Fruit fly (Drosophila melanogaster) whole organism, prepupa: ENCODE measurements around the gene CG18233.

Experiments used
- CG10631 ChIP-seq: fragments of 200-800 bp; sonication (Bioruptor generic); optimal IDR thresholded peaks from 2 replicates; lab custom pipeline; 2016; ENCODE audit warnings: missing biosample characterization, missing genetic modification characterization
- CG10669 ChIP-seq: fragments of 200-800 bp; sonication (Bioruptor generic); optimal IDR thresholded peaks from 3 replicates; lab custom pipeline; 2018; ENCODE audit warnings: missing biosample characterization, mild to moderate bottlenecking, missing genetic modification characterization, moderate library complexity
- CG1621 ChIP-seq: fragments of 200-800 bp; sonication (Bioruptor generic); optimal IDR thresholded peaks from 3 replicates; lab custom pipeline; 2018; ENCODE audit warnings: missing biosample characterization, mild to moderate bottlenecking, missing genetic modification characterization
- CG16779 ChIP-seq: fragments of 200-800 bp; sonication (Bioruptor generic); optimal IDR thresholded peaks from 3 replicates; lab custom pipeline; 2017; ENCODE audit warnings: missing biosample characterization, mild to moderate bottlenecking, missing genetic modification characterization
- CG3032 ChIP-seq: fragments of 200-800 bp; optimal IDR thresholded peaks from 2 replicates; lab custom pipeline; 2019; ENCODE audit warnings: missing biosample characterization, mild to moderate bottlenecking, missing genetic modification characterization, moderate library complexity
- CG31627 ChIP-seq: fragments of 200-800 bp; sonication (Bioruptor generic); optimal IDR thresholded peaks from 3 replicates; lab custom pipeline; 2016; ENCODE audit warnings: missing biosample characterization, missing genetic modification characterization
- CG32006 ChIP-seq: fragments of 200-800 bp; sonication (Bioruptor generic); optimal IDR thresholded peaks from 3 replicates; lab custom pipeline; 2017; ENCODE audit warnings: missing biosample characterization, mild to moderate bottlenecking, missing genetic modification characterization
- CG34406 ChIP-seq: fragments of 200-800 bp; sonication (Bioruptor generic); optimal IDR thresholded peaks from 3 replicates; lab custom pipeline; 2016; ENCODE audit warnings: missing biosample characterization, missing genetic modification characterization
- CG4318 ChIP-seq: fragments of 200-800 bp; sonication (Bioruptor generic); optimal IDR thresholded peaks from 3 replicates; lab custom pipeline; 2017; ENCODE audit warnings: missing biosample characterization, mild to moderate bottlenecking, missing genetic modification characterization
- CG6276 ChIP-seq: fragments of 200-800 bp; sonication (Bioruptor generic); optimal IDR thresholded peaks from 2 replicates; lab custom pipeline; 2017; ENCODE audit warnings: missing biosample characterization, mild to moderate bottlenecking, missing genetic modification characterization
- CG7368 ChIP-seq: fragments of 200-800 bp; sonication (Bioruptor generic); optimal IDR thresholded peaks from 3 replicates; lab custom pipeline; 2016; ENCODE audit warnings: missing biosample characterization, missing genetic modification characterization
- CG8119 ChIP-seq: fragments of 200-800 bp; sonication (Bioruptor generic); IDR thresholded peaks from 3 replicates; pipeline ENCODE4 v1.3.6; 2022; ENCODE audit warnings: missing biosample characterization, missing genetic modification characterization
- CG8319 ChIP-seq: fragments of 200-800 bp; sonication (Bioruptor generic); optimal IDR thresholded peaks from 3 replicates; lab custom pipeline; 2016; ENCODE audit warnings: missing biosample characterization, missing genetic modification characterization
- CG9139 ChIP-seq: fragments of 200-800 bp; sonication (Bioruptor generic); optimal IDR thresholded peaks from 3 replicates; lab custom pipeline; 2017; ENCODE audit warnings: missing biosample characterization, mild to moderate bottlenecking, missing genetic modification characterization
- Gug ChIP-seq: fragments of 200-800 bp; sonication (Bioruptor generic); IDR thresholded peaks from 2 replicates; pipeline ENCODE4 v1.3.6; 2022; ENCODE audit warnings: missing biosample characterization, missing genetic modification characterization
- Hr38 ChIP-seq: sonication (Bioruptor generic); optimal IDR thresholded peaks from 2 replicates; lab custom pipeline; 2016; ENCODE audit warnings: missing biosample characterization, missing genetic modification characterization
- Lpt ChIP-seq: fragments of 200-800 bp; sonication (Bioruptor generic); optimal IDR thresholded peaks from 3 replicates; lab custom pipeline; 2016; ENCODE audit warnings: missing biosample characterization, missing genetic modification characterization
- OdsH ChIP-seq: fragments of 200-800 bp; sonication (Bioruptor generic); optimal IDR thresholded peaks from 3 replicates; lab custom pipeline; 2016; ENCODE audit warnings: missing biosample characterization, missing genetic modification characterization
- Smox ChIP-seq: fragments of 200-800 bp; sonication (Bioruptor generic); optimal IDR thresholded peaks from 3 replicates; lab custom pipeline; 2016; ENCODE audit warnings: missing biosample characterization, missing genetic modification characterization
- Sox14 ChIP-seq: fragments of 200-800 bp; sonication (Bioruptor generic); optimal IDR thresholded peaks from 3 replicates; lab custom pipeline; 2016; ENCODE audit warnings: missing biosample characterization, missing genetic modification characterization
- Sox15 ChIP-seq: fragments of 200-800 bp; sonication (Bioruptor generic); optimal IDR thresholded peaks from 3 replicates; lab custom pipeline; 2016; ENCODE audit warnings: missing biosample characterization, missing genetic modification characterization
- achi ChIP-seq: fragments of 200-800 bp; sonication (Bioruptor generic); optimal IDR thresholded peaks from 3 replicates; lab custom pipeline; 2016; ENCODE audit warnings: missing biosample characterization, missing genetic modification characterization
- acj6 ChIP-seq: fragments of 200-800 bp; sonication (Bioruptor generic); optimal IDR thresholded peaks from 3 replicates; lab custom pipeline; 2016; ENCODE audit warnings: missing biosample characterization, missing genetic modification characterization
- dac ChIP-seq: fragments of 200-800 bp; sonication (Bioruptor generic); optimal IDR thresholded peaks from 2 replicates; lab custom pipeline; 2017; ENCODE audit warnings: missing biosample characterization, mild to moderate bottlenecking, missing genetic modification characterization
- eg ChIP-seq: fragments of 200-800 bp; sonication (Bioruptor generic); IDR thresholded peaks from 3 replicates; pipeline ENCODE4 v1.3.6; 2022; ENCODE audit warnings: missing biosample characterization, missing genetic modification characterization
- fd59A ChIP-seq: fragments of 200-800 bp; sonication (Bioruptor generic); optimal IDR thresholded peaks from 2 replicates; lab custom pipeline; 2017; ENCODE audit warnings: missing biosample characterization, mild to moderate bottlenecking, missing genetic modification characterization, missing genetic modification reagents
- fkh ChIP-seq: fragments of 200-800 bp; sonication (Bioruptor generic); optimal IDR thresholded peaks from 3 replicates; lab custom pipeline; 2017; ENCODE audit warnings: missing biosample characterization, mild to moderate bottlenecking, missing genetic modification characterization, moderate library complexity
- spab ChIP-seq: fragments of 200-800 bp; sonication (Bioruptor generic); optimal IDR thresholded peaks from 2 replicates; lab custom pipeline; 2017; ENCODE audit warnings: missing biosample characterization, mild to moderate bottlenecking, missing genetic modification characterization, missing genetic modification reagents
- svp ChIP-seq: fragments of 200-800 bp; sonication (Bioruptor generic); peaks from one replicate; lab custom pipeline; 2016; ENCODE audit warnings: missing biosample characterization, missing genetic modification characterization
- topi ChIP-seq: fragments of 200-800 bp; sonication (Bioruptor generic); optimal IDR thresholded peaks from 3 replicates; lab custom pipeline; 2016; ENCODE audit warnings: missing biosample characterization, missing genetic modification characterization

The CG18233 gene

dm6 chr3L:18605172-18605571 is at the start of gene CG18233:
Gene CG18233 (plus strand): TSS chr3L:18605472.
- no peak for TF ChIP-seq CG8319 (GFP tag; lab: Kevin White, UChicago)
- TF ChIP-seq eg (GFP tag; lab: Robert Waterston, UW): no peak
- no peak for TF ChIP-seq Sox15 (GFP tag; lab: Kevin White, UChicago)
- no peak for TF ChIP-seq svp
- TF ChIP-seq Smox (GFP tag; lab: Kevin White, UChicago): no peak
- TF ChIP-seq OdsH: no peak
- TF ChIP-seq Hr38 (GFP tag; lab: Kevin White, UChicago): no peak
- no peak for TF ChIP-seq achi (GFP tag; lab: Kevin White, UChicago)
- no peak for TF ChIP-seq spab (GFP tag; lab: Kevin White, UChicago)
- TF ChIP-seq CG16779 (tag; lab: Kevin White, UChicago): no peak
- TF ChIP-seq CG10631: no peak

DNA sequence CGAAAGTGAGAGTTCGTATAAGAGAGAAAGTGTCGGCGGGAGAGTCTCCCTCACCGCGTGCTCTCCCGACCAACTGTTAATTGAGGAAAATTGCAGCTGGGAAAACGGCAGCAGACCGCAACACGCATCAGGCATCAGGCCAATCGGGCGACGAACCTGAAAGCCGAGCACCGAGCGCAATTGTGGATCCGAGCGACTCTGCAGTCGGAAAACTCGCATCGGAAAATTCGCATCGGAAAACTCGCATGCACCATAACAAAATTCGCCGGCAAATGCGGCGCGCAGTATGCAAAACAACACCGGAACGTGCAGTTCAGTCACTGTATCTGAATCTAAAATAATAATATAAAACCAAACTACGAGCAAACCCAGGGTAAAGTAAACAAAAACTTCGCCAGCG is 45.3 kb upstream of the CG18233 start, which contains the start of gene AstC-R1:
TSS of gene AstC-R1 (plus strand) at position 301 of the 400 bp plus-strand sequence.
- peak; percentile 34; the same call in 1 of the 3 replicates for TF ChIP-seq CG8119 (GFP tag; lab: Robert Waterston, UW)
- TF ChIP-seq dac (GFP tag; lab: Kevin White, UChicago): no peak

DNA sequence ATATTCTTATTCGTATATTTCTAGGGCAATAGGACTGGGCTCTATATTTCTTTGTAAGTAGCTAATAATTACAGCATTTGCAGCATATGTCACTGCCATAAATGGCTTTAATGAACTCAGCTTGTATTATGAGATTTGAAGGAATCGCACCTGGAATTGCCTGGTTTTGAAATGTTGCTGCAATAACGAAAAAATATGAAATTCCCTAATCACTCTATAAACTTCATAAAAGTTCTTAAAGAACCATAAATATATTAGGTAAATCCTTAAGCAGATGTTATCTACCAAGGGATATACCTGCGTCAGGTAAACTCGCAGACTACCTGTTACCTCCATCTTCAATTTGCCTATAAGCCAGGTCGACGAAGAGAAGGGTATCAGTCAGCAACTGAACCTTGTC is 16.9 kb upstream of the CG18233 start, which contains the start of gene CG7271:
TSS of gene CG7271 (plus strand) at position 373 of the 400 bp plus-strand sequence.
- TF ChIP-seq Lpt (GFP tag; lab: Kevin White, UChicago) (no peak), svp (no peak)

DNA sequence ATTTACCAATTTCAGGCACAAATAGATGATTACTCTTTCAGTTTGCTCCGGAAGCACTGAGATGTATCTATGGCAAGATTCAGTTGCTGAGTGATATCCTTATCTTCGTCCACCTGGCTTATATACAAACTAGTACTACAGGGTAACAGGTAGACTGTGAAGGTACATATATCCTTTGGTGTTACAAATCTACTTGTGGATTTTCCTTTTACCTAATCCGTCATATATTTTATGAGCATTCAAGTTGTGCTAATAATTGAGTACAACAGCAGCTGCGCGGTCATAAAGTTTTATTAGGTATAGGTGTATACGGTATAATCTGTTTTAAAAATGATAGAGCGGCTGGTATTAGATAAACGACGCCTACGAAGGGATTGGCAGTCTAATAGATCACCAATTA is 11.6 kb upstream of the CG18233 start, which contains the start of gene term:
TSS of gene term (minus strand) at position 101 of the 400 bp plus-strand sequence.
- no peak for TF ChIP-seq Gug (GFP tag; lab: Robert Waterston, UW)
- TF ChIP-seq CG1621 (tag; lab: Kevin White, UChicago): no peak
- TF ChIP-seq CG34406 (GFP tag; lab: Kevin White, UChicago): no peak
- no peak for TF ChIP-seq fd59A (GFP tag; lab: Kevin White, UChicago)
- no peak for TF ChIP-seq Sox14 (GFP tag; lab: Kevin White, UChicago)
- no peak for TF ChIP-seq CG9139 (GFP tag; lab: Kevin White, UChicago)
- no peak for TF ChIP-seq CG6276 (GFP tag; lab: Kevin White, UChicago)
- no peak for TF ChIP-seq eg (GFP tag; lab: Robert Waterston, UW)
- TF ChIP-seq CG3032 (tag; lab: Kevin White, UChicago): no peak

DNA sequence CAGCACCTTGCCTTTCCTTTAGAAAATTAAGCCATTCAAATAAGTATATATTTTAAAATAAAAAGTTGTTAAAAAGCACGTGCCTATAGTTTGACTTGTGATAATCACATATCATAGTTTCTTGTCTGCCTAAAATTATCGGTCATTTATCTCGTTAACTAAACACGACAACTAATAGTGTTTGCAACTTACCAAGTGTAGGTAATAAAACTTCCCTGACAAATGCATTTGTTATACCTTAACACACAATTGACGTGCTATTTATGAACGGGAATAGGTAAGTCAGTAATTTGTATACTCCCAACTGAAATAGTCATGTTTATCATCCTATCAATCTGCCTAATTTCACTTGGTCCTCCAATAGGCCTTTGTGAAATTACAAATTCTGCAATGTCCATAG is 2.1 kb upstream of the CG18233 start, which contains the start of gene CG18234:
TSS of gene CG18234 (plus strand) at position 301 of the 400 bp plus-strand sequence.
- TF ChIP-seq fkh (GFP tag; lab: Kevin White, UChicago): no peak
- no peak for TF ChIP-seq CG10669 (GFP tag; lab: Kevin White, UChicago)
- TF ChIP-seq CG4318 (GFP tag; lab: Kevin White, UChicago): no peak
- no peak for TF ChIP-seq CG31627 (GFP tag; lab: Kevin White, UChicago)
- TF ChIP-seq topi (GFP tag; lab: Kevin White, UChicago): no peak
- TF ChIP-seq CG1621 (tag; lab: Kevin White, UChicago): no peak

dm6 chr3L:18607162-18607561 is 1.9 kb downstream of the CG18233 start, which contains the start of gene CG18231:
Gene CG18231 (plus strand): TSS chr3L:18607462.
- no peak for TF ChIP-seq CG34406 (GFP tag; lab: Kevin White, UChicago)
- no peak for TF ChIP-seq fd59A (GFP tag; lab: Kevin White, UChicago)

dm6 chr3L:18609320-18609719 is 4.0 kb downstream of the CG18233 start, which contains the start of gene CG32201:
Gene CG32201 (plus strand): TSS chr3L:18609620.
- TF ChIP-seq svp (no peak), CG1621 (tag; lab: Kevin White, UChicago) (no peak), CG7368 (GFP tag; lab: Kevin White, UChicago) (no peak), acj6 (GFP tag; lab: Kevin White, UChicago) (no peak), CG32006 (GFP tag; lab: Kevin White, UChicago) (no peak), fd59A (GFP tag; lab: Kevin White, UChicago) (no peak)
